Fruit fly (Drosophila melanogaster) S2 (cell line): ENCODE data around the gene CG16713.

Experiments
- CG8478 ChIP-seq: fragments of >200 bp; optimal IDR thresholded peaks from 2 replicates; lab custom pipeline; 2018
- CTCF ChIP-seq, 2 experiments: fragments of >200 bp; optimal IDR thresholded peaks; 2 replicates each; lab custom pipeline; 2018

Gene CG16713

dm6 chr2L:3705438-3705921 lies 10.3 kb upstream of the CG16713 start, which contains the start of gene CG31778:
Gene CG31778 (minus strand): TSS chr2L:3705488.
- TF ChIP-seq CTCF (optimal IDR thresholded peaks at IDR 0.05; lab: Kevin White, UChicago): no peak
- no peak for TF ChIP-seq CG8478 (lab: Kevin White, UChicago)

dm6 chr2L:3703260-3703659 lies 8.0 kb upstream of the CG16713 start, which contains the start of gene CG2816:
Gene CG2816 (plus strand): TSS chr2L:3703659.
- TF ChIP-seq CTCF (optimal IDR thresholded peaks at IDR 0.05; lab: Kevin White, UChicago): no peak
- TF ChIP-seq CG8478 (lab: Kevin White, UChicago): no peak

dm6 chr2L:3701526-3701925 lies 6.3 kb upstream of the CG16713 start, which contains the start of gene CG43145:
Gene CG43145 (plus strand): TSS chr2L:3701826.
- TF ChIP-seq CTCF (optimal IDR thresholded peaks at IDR 0.05; lab: Kevin White, UChicago): no peak
- TF ChIP-seq CG8478 (lab: Kevin White, UChicago): no peak

- TF ChIP-seq CTCF (optimal IDR thresholded peaks at IDR 0.05; lab: Kevin White, UChicago) (no peak), CG8478 (lab: Kevin White, UChicago) (no peak)
These were observed 5.8 kb upstream of the CG16713 start, which contains the start of gene CG42467 for dm6 chr2L:3700990-3701389. Gene CG42467 (plus strand): TSS chr2L:3701290.

- TF ChIP-seq CG8478 (lab: Kevin White, UChicago): no peak
- TF ChIP-seq CTCF (optimal IDR thresholded peaks at IDR 0.05; lab: Kevin White, UChicago): no peak
These were observed 5.2 kb upstream of the CG16713 start, which contains the start of gene Sfp24C1 for dm6 chr2L:3700374-3700773. Gene Sfp24C1 (plus strand): TSS chr2L:3700674.

- TF ChIP-seq CG8478 (lab: Kevin White, UChicago): no peak
- no peak for TF ChIP-seq CTCF (optimal IDR thresholded peaks at IDR 0.05; lab: Kevin White, UChicago)
These were observed 4.7 kb upstream of the CG16713 start, which contains the start of gene CG42465 for dm6 chr2L:3699895-3700294. Gene CG42465 (plus strand): TSS chr2L:3700195.

- TF ChIP-seq CG8478 (lab: Kevin White, UChicago): no peak
- no peak for TF ChIP-seq CTCF (optimal IDR thresholded peaks at IDR 0.05; lab: Kevin White, UChicago)
These were observed 3.8 kb upstream of the CG16713 start, which contains the start of the genes CG10031 and CG42464 for dm6 chr2L:3698992-3699514. Gene CG10031 (minus strand): TSS chr2L:3699092. Gene CG42464 (plus strand): TSS chr2L:3699464.

- TF ChIP-seq CG8478 (lab: Kevin White, UChicago): no peak
- no peak for TF ChIP-seq CTCF (optimal IDR thresholded peaks at IDR 0.05; lab: Kevin White, UChicago)
These were observed 2.6 kb upstream of the CG16713 start, which contains the start of gene CG3604 for dm6 chr2L:3697772-3698171. Gene CG3604 (minus strand): TSS chr2L:3697872.

- TF ChIP-seq CTCF (optimal IDR thresholded peaks at IDR 0.05; lab: Kevin White, UChicago) (no peak), CG8478 (lab: Kevin White, UChicago) (no peak)
These were observed 1.2 kb upstream of the CG16713 start, which contains the start of gene IM33 for dm6 chr2L:3696438-3696837. Gene IM33 (minus strand): TSS chr2L:3696658.

- TF ChIP-seq CTCF (optimal IDR thresholded peaks at IDR 0.05; lab: Kevin White, UChicago) (no peak), CG8478 (lab: Kevin White, UChicago) (no peak)
These were observed 291 bp downstream of the CG16713 start, which contains the start of gene CG43165 for dm6 chr2L:3694920-3695319. Gene CG43165 (minus strand): TSS chr2L:3695020.

dm6 chr2L:3693805-3694204 lies 1.4 kb downstream of the CG16713 start, which contains the start of gene Acp24A4:
Gene Acp24A4 (minus strand): TSS chr2L:3693905.
- no peak for TF ChIP-seq CG8478 (lab: Kevin White, UChicago)
- TF ChIP-seq CTCF (optimal IDR thresholded peaks at IDR 0.05; lab: Kevin White, UChicago): no peak

- TF ChIP-seq CTCF (optimal IDR thresholded peaks at IDR 0.05; lab: Kevin White, UChicago): no peak
- TF ChIP-seq CG8478 (lab: Kevin White, UChicago): no peak
These were observed 2.1 kb downstream of the CG16713 start, which contains the start of gene CG3513 for dm6 chr2L:3693082-3693481. Gene CG3513 (minus strand): TSS chr2L:3693182.

- no peak for TF ChIP-seq CTCF (optimal IDR thresholded peaks at IDR 0.05; lab: Kevin White, UChicago)
- TF ChIP-seq CG8478 (lab: Kevin White, UChicago): no peak
These were observed 2.7 kb downstream of the CG16713 start, which contains the start of gene CG16704 for dm6 chr2L:3692466-3692865. Gene CG16704 (minus strand): TSS chr2L:3692587.

dm6 chr2L:3685139-3685851 lies 9.9 kb downstream of the CG16713 start:
- no peak for TF ChIP-seq CG8478 (lab: Kevin White, UChicago)
- TF ChIP-seq CTCF (optimal IDR thresholded peaks at IDR 0.05; lab: Kevin White, UChicago): no peak

- TF ChIP-seq CTCF (optimal IDR thresholded peaks at IDR 0.05; lab: Kevin White, UChicago) (no peak), CG8478 (lab: Kevin White, UChicago) (no peak)
These were observed 12.7 kb downstream of the CG16713 start for dm6 chr2L:3682489-3682888.
